Fruit fly (Drosophila melanogaster) whole organism, embryonic: ENCODE measurements around the gene CG16753.

ENCODE experiments used
- B-H1 ChIP-seq: fragments of 200-800 bp; sonication (Bioruptor generic); IDR thresholded peaks from 3 replicates; pipeline ENCODE4 v1.3.6; 2022; ENCODE audit warnings: missing biosample characterization, missing genetic modification characterization
- Blimp-1 ChIP-seq: fragments of 200-800 bp; sonication (Bioruptor generic); optimal IDR thresholded peaks from 3 replicates; lab custom pipeline; 2018; ENCODE audit warnings: missing biosample characterization, missing genetic modification characterization, mild to moderate bottlenecking, moderate library complexity, missing genetic modification reagents
- CG10209 ChIP-seq: fragments of 200-800 bp; sonication (Bioruptor generic); optimal IDR thresholded peaks from 3 replicates; lab custom pipeline; 2017; ENCODE audit warnings: missing biosample characterization, mild to moderate bottlenecking, missing genetic modification characterization, missing genetic modification reagents
- CG11085 ChIP-seq: fragments of 200-800 bp; sonication (Bioruptor generic); IDR thresholded peaks from 2 replicates; pipeline ENCODE4 v1.3.6; 2022; ENCODE audit warnings: missing biosample characterization, missing genetic modification characterization
- CG11504 ChIP-seq: fragments of 200-800 bp; sonication (Bioruptor generic); optimal IDR thresholded peaks from 3 replicates; lab custom pipeline; 2019; ENCODE audit warnings: missing biosample characterization, mild to moderate bottlenecking, missing genetic modification characterization, moderate library complexity
- CG15479 ChIP-seq: fragments of 200-800 bp; sonication (Bioruptor generic); optimal IDR thresholded peaks from 3 replicates; lab custom pipeline; 2019; ENCODE audit warnings: missing biosample characterization, mild to moderate bottlenecking, missing genetic modification characterization, moderate library complexity
- CG1602 ChIP-seq: fragments of 200-800 bp; sonication (Bioruptor generic); optimal IDR thresholded peaks from 3 replicates; lab custom pipeline; 2016; ENCODE audit warnings: missing biosample characterization, missing genetic modification characterization
- CG16863 ChIP-seq: fragments of 200-800 bp; sonication (Bioruptor generic); optimal IDR thresholded peaks from 3 replicates; lab custom pipeline; 2016; ENCODE audit warnings: missing biosample characterization, missing genetic modification characterization
- CG17186 ChIP-seq: fragments of 200-800 bp; sonication (Bioruptor generic); optimal IDR thresholded peaks from 3 replicates; lab custom pipeline; 2017; ENCODE audit warnings: missing biosample characterization, missing genetic modification reagents, missing genetic modification characterization
- CG18262 ChIP-seq: fragments of 200-800 bp; optimal IDR thresholded peaks from 3 replicates; lab custom pipeline; 2019; ENCODE audit warnings: missing biosample characterization, mild to moderate bottlenecking, missing genetic modification characterization, moderate library complexity
- CG2712 ChIP-seq: fragments of 200-800 bp; optimal IDR thresholded peaks from 3 replicates; lab custom pipeline; 2019; ENCODE audit warnings: missing biosample characterization, mild to moderate bottlenecking, missing genetic modification characterization, moderate library complexity
- CG32767 ChIP-seq: fragments of 200-800 bp; sonication (Bioruptor generic); IDR thresholded peaks from 2 replicates; pipeline ENCODE4 v1.3.6; 2022; ENCODE audit warnings: missing biosample characterization, missing genetic modification characterization
- CG3726 ChIP-seq: fragments of 200-800 bp; sonication (Bioruptor generic); IDR thresholded peaks from 3 replicates; pipeline ENCODE4, ENCODE4 v1.3.6; 2022; ENCODE audit warnings: missing biosample characterization, missing genetic modification characterization
- CG43689 ChIP-seq: fragments of 200-800 bp; sonication (Bioruptor generic); IDR thresholded peaks from 2 replicates; pipeline ENCODE4 v1.3.6; 2022; ENCODE audit warnings: missing biosample characterization, missing genetic modification characterization
- CG5180 ChIP-seq: fragments of 200-800 bp; sonication (Bioruptor generic); optimal IDR thresholded peaks from 3 replicates; lab custom pipeline; 2017; ENCODE audit warnings: missing biosample characterization, missing genetic modification characterization, mild to moderate bottlenecking, moderate library complexity, missing genetic modification reagents
- CG7839 ChIP-seq: fragments of 200-800 bp; sonication (Bioruptor generic); optimal IDR thresholded peaks from 3 replicates; lab custom pipeline; 2018; ENCODE audit warnings: missing biosample characterization, mild to moderate bottlenecking, missing genetic modification characterization, moderate library complexity
- HLHmδ ChIP-seq: fragments of 200-800 bp; sonication (Bioruptor generic); optimal IDR thresholded peaks from 2 replicates; lab custom pipeline; 2018; ENCODE audit warnings: missing biosample characterization, mild to moderate bottlenecking, missing genetic modification characterization, moderate library complexity
- HmgZ ChIP-seq: fragments of 200-800 bp; sonication (Bioruptor generic); optimal IDR thresholded peaks from 2 replicates; lab custom pipeline; 2018; ENCODE audit warnings: missing biosample characterization, mild to moderate bottlenecking, missing genetic modification characterization
- Kr ChIP-seq: fragments of 200-800 bp; sonication (Bioruptor generic); optimal IDR thresholded peaks from 2 replicates; lab custom pipeline; 2017; ENCODE audit warnings: missing biosample characterization, mild to moderate bottlenecking, missing genetic modification characterization
- Mrtf ChIP-seq: fragments of 200-800 bp; sonication (Bioruptor generic); IDR thresholded peaks from 3 replicates; pipeline ENCODE4 v1.3.6; 2022; ENCODE audit warnings: missing biosample characterization, missing genetic modification characterization
- Oaz ChIP-seq: fragments of 200-800 bp; sonication (Bioruptor generic); IDR thresholded peaks from 2 replicates; pipeline ENCODE4 v1.3.6; 2022; ENCODE audit warnings: missing biosample characterization, missing genetic modification characterization
- Taf1 ChIP-seq: fragments of 200-800 bp; sonication (Bioruptor generic); IDR thresholded peaks from 2 replicates; pipeline ENCODE4 v1.3.6; 2022; ENCODE audit warnings: missing biosample characterization, missing genetic modification characterization
- Xrp1 ChIP-seq: fragments of 200-800 bp; sonication (Bioruptor generic); IDR thresholded peaks from 2 replicates; pipeline ENCODE4 v1.3.6; 2022; ENCODE audit warnings: missing biosample characterization, missing genetic modification characterization
- ab ChIP-seq: fragments of 200-800 bp; sonication (Bioruptor generic); optimal IDR thresholded peaks from 2 replicates; lab custom pipeline; 2016; ENCODE audit warnings: missing biosample characterization, missing genetic modification characterization
- ato ChIP-seq: fragments of 200-800 bp; sonication (Bioruptor generic); IDR thresholded peaks from 2 replicates; pipeline ENCODE4 v1.3.6; 2022; ENCODE audit warnings: missing biosample characterization, missing genetic modification characterization; ENCODE audit not compliant: partially characterized antibody
- caup ChIP-seq: fragments of 200-800 bp; sonication (Bioruptor generic); optimal IDR thresholded peaks from 3 replicates; lab custom pipeline; 2017; ENCODE audit warnings: missing biosample characterization, mild to moderate bottlenecking, missing genetic modification characterization, moderate library complexity; ENCODE audit not compliant: severe bottlenecking
- chm ChIP-seq: fragments of 200-800 bp; sonication (Bioruptor generic); IDR thresholded peaks from 2 replicates; pipeline ENCODE4 v1.3.6; 2022; ENCODE audit warnings: missing biosample characterization, missing genetic modification characterization
- corto ChIP-seq: fragments of 200-800 bp; sonication (Bioruptor generic); optimal IDR thresholded peaks from 2 replicates; lab custom pipeline; 2016; ENCODE audit warnings: missing biosample characterization, mild to moderate bottlenecking, missing genetic modification characterization, moderate library complexity
- cwo ChIP-seq: fragments of 200-800 bp; sonication (Bioruptor generic); optimal IDR thresholded peaks from 3 replicates; lab custom pipeline; 2017; ENCODE audit warnings: missing biosample characterization, missing genetic modification characterization, mild to moderate bottlenecking, moderate library complexity, missing genetic modification reagents
- disco-r ChIP-seq: fragments of 200-800 bp; sonication (Bioruptor generic); optimal IDR thresholded peaks from 2 replicates; lab custom pipeline; 2016; ENCODE audit warnings: missing biosample characterization, missing genetic modification characterization
- ewg ChIP-seq: fragments of 200-800 bp; sonication (Bioruptor generic); optimal IDR thresholded peaks from 3 replicates; lab custom pipeline; 2017; ENCODE audit warnings: mild to moderate bottlenecking, missing biosample characterization, missing genetic modification reagents, missing genetic modification characterization
- gcm2 ChIP-seq: fragments of 200-800 bp; sonication (Bioruptor generic); optimal IDR thresholded peaks from 2 replicates; lab custom pipeline; 2016; ENCODE audit warnings: missing biosample characterization, missing genetic modification characterization
- grau ChIP-seq: fragments of 200-800 bp; optimal IDR thresholded peaks from 3 replicates; lab custom pipeline; 2019; ENCODE audit warnings: missing biosample characterization, mild to moderate bottlenecking, missing genetic modification characterization, moderate library complexity
- ham ChIP-seq: fragments of 200-800 bp; sonication (Bioruptor generic); IDR thresholded peaks from 2 replicates; pipeline ENCODE4 v1.3.6; 2022; ENCODE audit warnings: missing biosample characterization, missing genetic modification characterization
- nerfin-2 ChIP-seq: fragments of 200-800 bp; sonication (Bioruptor generic); IDR thresholded peaks from 2 replicates; pipeline ENCODE4 v1.3.6; 2022; ENCODE audit warnings: missing biosample characterization, missing genetic modification characterization; ENCODE audit not compliant: partially characterized antibody
- nom ChIP-seq: fragments of 200-800 bp; sonication (Bioruptor generic); optimal IDR thresholded peaks from 2 replicates; lab custom pipeline; 2017; ENCODE audit warnings: missing biosample characterization, missing genetic modification characterization, mild to moderate bottlenecking, moderate library complexity, missing genetic modification reagents
- oc ChIP-seq: fragments of 200-800 bp; sonication (Bioruptor generic); optimal IDR thresholded peaks from 2 replicates; lab custom pipeline; 2018; ENCODE audit warnings: missing biosample characterization, mild to moderate bottlenecking, missing genetic modification characterization, moderate library complexity
- phol ChIP-seq: fragments of 200-800 bp; sonication (Bioruptor generic); optimal IDR thresholded peaks from 3 replicates; lab custom pipeline; 2018; ENCODE audit warnings: missing biosample characterization, mild to moderate bottlenecking, missing genetic modification characterization, moderate library complexity
- pita ChIP-seq: fragments of 200-800 bp; sonication (Bioruptor generic); optimal IDR thresholded peaks from 2 replicates; lab custom pipeline; 2017; ENCODE audit warnings: missing biosample characterization, mild to moderate bottlenecking, missing genetic modification characterization
- sc ChIP-seq, 3 experiments: fragments of >200 bp in 2 of 3; fragments of 200-800 bp in 1 of 3; sonication (Bioruptor generic) in 1 of 3; optimal IDR thresholded peaks; 2 replicates in 2 of 3; 3 replicates in 1 of 3; lab custom pipeline; 2017; ENCODE audit warnings: mild to moderate bottlenecking in 1 of 3, missing biosample characterization in 1 of 3, missing genetic modification characterization in 1 of 3, missing genetic modification reagents in 1 of 3
- scrt ChIP-seq: fragments of 200-800 bp; sonication (Bioruptor generic); optimal IDR thresholded peaks from 2 replicates; lab custom pipeline; 2018; ENCODE audit warnings: missing biosample characterization, mild to moderate bottlenecking, missing genetic modification characterization, moderate library complexity
- sens-2 ChIP-seq: fragments of 200-800 bp; sonication (Bioruptor generic); IDR thresholded peaks from 2 replicates; pipeline ENCODE4 v1.3.6; 2022; ENCODE audit warnings: missing biosample characterization, missing genetic modification characterization
- sima ChIP-seq: fragments of 200-800 bp; sonication (Bioruptor generic); optimal IDR thresholded peaks from 2 replicates; lab custom pipeline; 2016; ENCODE audit warnings: missing biosample characterization, missing genetic modification characterization
- stc ChIP-seq: fragments of 200-800 bp; sonication (Bioruptor generic); IDR thresholded peaks from 2 replicates; pipeline ENCODE4 v1.3.6; 2022; ENCODE audit warnings: missing biosample characterization, missing genetic modification characterization
- tin ChIP-seq: fragments of 200-800 bp; sonication (Bioruptor generic); optimal IDR thresholded peaks from 3 replicates; lab custom pipeline; 2016; ENCODE audit warnings: missing biosample characterization, missing genetic modification characterization

The CG16753 gene

dm6 chr3L:3070274-3071204, 15.7 kb downstream of the CG16753 start, which contains the start of the genes CG32486 and PAN3 (continued):
- TF ChIP-seq CG11085, result peak; percentile 29; the same call in 1 of the 2 replicates
- TF ChIP-seq Xrp1 (GFP tag; lab: Robert Waterston, UW), result peak; percentile 32; the same call in 1 of the 2 replicates
- peak; percentile 66 for TF ChIP-seq CG2712 (tag; lab: Kevin White, UChicago)
- TF ChIP-seq pita (GFP tag; lab: Kevin White, UChicago), result peak; percentile 76
- TF ChIP-seq oc (tag; lab: Kevin White, UChicago), result peak; percentile 43
- no peak for TF ChIP-seq ham (GFP tag; lab: Robert Waterston, UW)
- peak; percentile 30 for TF ChIP-seq CG7839 (tag; lab: Kevin White, UChicago)
- TF ChIP-seq disco-r (GFP tag; lab: Kevin White, UChicago), result peak; percentile 6
- TF ChIP-seq stc, result peak; percentile 64; the same call in 1 of the 2 replicates
- no peak for TF ChIP-seq CG43689 (GFP tag; lab: Robert Waterston, UW)
- TF ChIP-seq chm, result peak; percentile 92
- TF ChIP-seq Oaz (GFP tag; lab: Robert Waterston, UW), result no peak
- peak; percentile 28 for TF ChIP-seq CG1602 (GFP tag; lab: Kevin White, UChicago)
- TF ChIP-seq B-H1, result peak; percentile 20; the same call in 1 of the 3 replicates
- no peak for TF ChIP-seq CG3726
- TF ChIP-seq Mrtf (GFP tag; lab: Robert Waterston, UW), result no peak
- TF ChIP-seq sc (optimal IDR thresholded peaks at IDR 0.05; lab: Kevin White, UChicago), result no peak
- TF ChIP-seq sc (GFP tag; optimal IDR thresholded peaks at IDR 0.05; lab: Kevin White, UChicago), result no peak
- no peak for TF ChIP-seq sima (GFP tag; lab: Kevin White, UChicago)
- peak; percentile 19 for TF ChIP-seq CG5180 (GFP tag; lab: Kevin White, UChicago)
- no peak for TF ChIP-seq gcm2 (GFP tag; lab: Kevin White, UChicago)
- TF ChIP-seq ato (GFP tag; lab: Robert Waterston, UW), result peak; percentile 75
- peak; percentile 26 for TF ChIP-seq ewg (GFP tag; lab: Kevin White, UChicago)
- TF ChIP-seq nerfin-2 (GFP tag; lab: Robert Waterston, UW), result no peak
- peak; percentile 41 for TF ChIP-seq Blimp-1
- TF ChIP-seq ab (GFP tag; lab: Kevin White, UChicago), result peak; percentile 81
- TF ChIP-seq CG10209 (GFP tag; lab: Kevin White, UChicago), result peak; percentile 48
- TF ChIP-seq caup, result peak; percentile 75
- peak; percentile 14 for TF ChIP-seq tin (GFP tag; lab: Kevin White, UChicago)
- peak; percentile 2 for TF ChIP-seq corto (GFP tag; lab: Kevin White, UChicago)
- TF ChIP-seq, all 482 proteins: peak for 304

dm6 chr3L:3071675-3072583, 17.1 kb downstream of the CG16753 start:
- TF ChIP-seq grau (tag; lab: Kevin White, UChicago) (peak; percentile 22), CG17186 (no peak), CG11504 (peak; percentile 14), CG32767 (peak; percentile 74; the same call in 1 of the 2 replicates), CG18262 (peak; percentile 4), HmgZ (tag; lab: Kevin White, UChicago) (no peak), HLHmδ (GFP tag; lab: Kevin White, UChicago) (peak; percentile 80), sens-2 (GFP tag; lab: Robert Waterston, UW) (no peak), nom (GFP tag; lab: Kevin White, UChicago) (peak; percentile 19), CG15479 (GFP tag; lab: Kevin White, UChicago) (peak; percentile 29), Taf1 (GFP tag; lab: Robert Waterston, UW) (no peak), CG16863 (no peak), cwo (GFP tag; lab: Kevin White, UChicago) (peak; percentile 16), phol (peak; percentile 36), Kr (GFP tag; lab: Kevin White, UChicago) (peak; percentile 90), scrt (peak; percentile 43)
